Worm (Caenorhabditis elegans) whole organism, midembryonic: ENCODE results near the gene Y38F2AL.12.

ENCODE experiments used
- flt-1 ChIP-seq: fragments of 200-800 bp; sonication (Bioruptor generic); IDR thresholded peaks from 2 replicates; pipeline ENCODE4 v1.3.6; 2022; ENCODE audit warnings: missing genetic modification characterization, missing compliant biosample characterization
- tab-1 ChIP-seq: fragments of 200-800 bp; sonication (Bioruptor generic); IDR thresholded peaks from 2 replicates; pipeline ENCODE4 v1.3.6; 2022; ENCODE audit warnings: missing genetic modification characterization, missing compliant biosample characterization
- ztf-23 ChIP-seq: fragments of 200-800 bp; sonication (Bioruptor generic); IDR thresholded peaks from 2 replicates; pipeline ENCODE4 v1.3.6; 2022; ENCODE audit warnings: missing genetic modification reagents, missing genetic modification characterization, missing compliant biosample characterization
- ztf-29 ChIP-seq: fragments of 200-800 bp; sonication (Bioruptor generic); IDR thresholded peaks from 2 replicates; pipeline ENCODE4 v1.3.6; 2022; ENCODE audit warnings: missing genetic modification reagents, missing genetic modification characterization, missing compliant biosample characterization

DNA sequence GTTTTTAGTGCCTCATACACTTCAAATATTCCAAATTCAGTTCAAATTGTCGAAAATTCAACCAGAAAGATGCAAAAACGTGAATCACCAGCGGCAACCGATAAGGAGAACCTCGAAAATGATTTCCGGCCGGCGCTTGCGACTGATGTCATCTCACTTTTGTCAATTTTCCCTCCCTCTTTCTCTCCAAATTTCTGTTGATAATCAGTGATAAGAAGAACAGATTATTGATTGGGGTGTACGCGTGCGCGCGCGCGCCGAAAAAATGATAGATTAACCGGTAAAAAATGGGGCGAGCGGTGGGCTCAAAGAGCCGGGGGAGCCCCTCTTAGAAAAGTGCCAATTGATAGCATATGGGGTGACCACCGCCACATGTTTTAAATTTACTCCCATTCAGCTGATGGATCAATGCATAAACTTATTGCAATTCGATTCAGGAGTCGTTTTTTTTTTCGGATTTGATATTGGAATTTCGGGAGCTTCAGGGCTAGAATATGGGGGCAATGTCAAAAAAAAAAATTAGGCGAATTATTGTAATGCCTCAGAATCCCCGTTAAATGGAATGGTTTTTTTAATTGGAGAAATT is 31.8 kb upstream of the Y38F2AL.12 start:
- TF ChIP-seq flt-1 (GFP tag; lab: Robert Waterston, UW) (no peak), ztf-23 (GFP tag; lab: Robert Waterston, UW) (no peak), ztf-29 (no peak), tab-1 (GFP tag; lab: Robert Waterston, UW) (no peak)
